Worm (Caenorhabditis elegans) whole organism, young adult: ENCODE measurements around the gene srx-87.

Experiments used
- C06A6.2 ChIP-seq: fragments of 200-800 bp; sonication (Bioruptor generic); conservative IDR thresholded peaks from 2 replicates; pipeline ENCODE4 v1.3.6; 2022; ENCODE audit warnings: missing genetic modification characterization, missing compliant biosample characterization
- D2030.7 ChIP-seq: fragments of 200-800 bp; sonication (Bioruptor generic); IDR thresholded peaks from 2 replicates; pipeline ENCODE4 v1.3.6; 2022; ENCODE audit warnings: missing genetic modification reagents, missing genetic modification characterization, missing compliant biosample characterization
- F23B12.7 ChIP-seq: sonication (generic microtip); optimal IDR thresholded peaks from 2 replicates; lab custom pipeline; 2017; ENCODE audit warnings: missing genetic modification characterization, mild to moderate bottlenecking, missing compliant biosample characterization, antibody characterized with exemption, moderate library complexity; ENCODE audit not compliant: insufficient read depth
- F39B2.1 ChIP-seq: fragments of 200-800 bp; sonication (Bioruptor generic); IDR thresholded peaks from 2 replicates; pipeline ENCODE4 v1.3.6; 2022; ENCODE audit warnings: missing genetic modification reagents, missing genetic modification characterization, missing compliant biosample characterization
- K12H6.12 ChIP-seq: fragments of 200-800 bp; sonication (Bioruptor generic); optimal IDR thresholded peaks from 2 replicates; lab custom pipeline; 2018; ENCODE audit warnings: mild to moderate bottlenecking, missing genetic modification characterization, missing compliant biosample characterization
- T07F8.4 ChIP-seq: sonication (generic microtip); optimal IDR thresholded peaks from 2 replicates; lab custom pipeline; 2016; ENCODE audit warnings: mild to moderate bottlenecking, missing genetic modification characterization, moderate library complexity, missing compliant biosample characterization
- Y56A3A.18 ChIP-seq: fragments of 200-800 bp; sonication (Bioruptor generic); IDR thresholded peaks from 2 replicates; pipeline ENCODE4 v1.3.6; 2022; ENCODE audit warnings: missing genetic modification reagents, missing genetic modification characterization, missing compliant biosample characterization
- Y95B8A.8 ChIP-seq: fragments of 200-800 bp; sonication (Bioruptor generic); IDR thresholded peaks from 2 replicates; pipeline ENCODE4 v1.3.6; 2022; ENCODE audit warnings: missing genetic modification reagents, missing genetic modification characterization, missing compliant biosample characterization
- aptf-2 ChIP-seq: fragments of 200-800 bp; sonication (Bioruptor generic); conservative IDR thresholded peaks from 2 replicates; pipeline ENCODE4 v1.3.6; 2022; ENCODE audit warnings: missing genetic modification reagents, missing genetic modification characterization, missing compliant biosample characterization
- aptf-3 ChIP-seq: fragments of 200-800 bp; sonication (Bioruptor generic); IDR thresholded peaks from 2 replicates; pipeline ENCODE4 v1.3.6; 2022; ENCODE audit warnings: missing genetic modification characterization, missing compliant biosample characterization
- attf-5 ChIP-seq: fragments of 200-800 bp; sonication (Bioruptor generic); optimal IDR thresholded peaks from 2 replicates; lab custom pipeline; 2018; ENCODE audit warnings: mild to moderate bottlenecking, missing genetic modification characterization, missing compliant biosample characterization
- bed-1 ChIP-seq: fragments of 200-800 bp; sonication (Bioruptor generic); IDR thresholded peaks from 2 replicates; pipeline ENCODE4 v1.3.6; 2022; ENCODE audit warnings: missing genetic modification reagents, missing genetic modification characterization, missing compliant biosample characterization
- bed-2 ChIP-seq: fragments of 200-800 bp; sonication (Bioruptor generic); IDR thresholded peaks from 2 replicates; pipeline ENCODE4 v1.3.6; 2022; ENCODE audit warnings: missing genetic modification reagents, missing genetic modification characterization, missing compliant biosample characterization
- ceh-100 ChIP-seq: fragments of 200-800 bp; sonication (Bioruptor generic); IDR thresholded peaks from 2 replicates; pipeline ENCODE4 v1.3.6; 2022; ENCODE audit warnings: missing genetic modification reagents, missing genetic modification characterization, missing compliant biosample characterization
- die-1 ChIP-seq: sonication (generic microtip); optimal IDR thresholded peaks from 2 replicates; lab custom pipeline; 2016; ENCODE audit warnings: missing genotype, mild to moderate bottlenecking, missing genetic modification characterization, missing compliant biosample characterization
- efl-1 ChIP-seq: fragments of 150-350 bp; optimal IDR thresholded peaks from 2 replicates; lab custom pipeline; 2014; ENCODE audit warnings: missing biosample characterization, missing genetic modification reagents, missing genetic modification characterization
- egrh-3 ChIP-seq: fragments of 200-800 bp; sonication (Bioruptor generic); IDR thresholded peaks from 2 replicates; pipeline ENCODE4 v1.3.6; 2022; ENCODE audit warnings: missing genetic modification reagents, missing genetic modification characterization, missing compliant biosample characterization
- ekl-4 ChIP-seq: fragments of 200-800 bp; sonication (Bioruptor generic); IDR thresholded peaks from 2 replicates; pipeline ENCODE4 v1.3.6; 2022; ENCODE audit warnings: missing genetic modification reagents, missing genetic modification characterization, missing compliant biosample characterization
- ets-4 ChIP-seq: fragments of 200-800 bp; sonication (Bioruptor generic); optimal IDR thresholded peaks from 2 replicates; lab custom pipeline; 2018; ENCODE audit warnings: mild to moderate bottlenecking, missing genetic modification characterization, missing compliant biosample characterization
- fkh-3 ChIP-seq: sonication (generic microtip); optimal IDR thresholded peaks from 2 replicates; lab custom pipeline; 2016; ENCODE audit warnings: mild to moderate bottlenecking, missing genetic modification characterization, missing compliant biosample characterization
- hmg-1.2 ChIP-seq: fragments of 200-800 bp; sonication (Bioruptor generic); IDR thresholded peaks from 2 replicates; pipeline ENCODE4 v1.3.6; 2022; ENCODE audit warnings: missing genetic modification reagents, missing genetic modification characterization, missing compliant biosample characterization
- hsf-1 ChIP-seq: fragments of 200-800 bp; sonication (Bioruptor generic); IDR thresholded peaks from 2 replicates; pipeline ENCODE4 v1.3.6; 2022; ENCODE audit warnings: missing genetic modification reagents, missing genetic modification characterization, missing compliant biosample characterization
- let-526 ChIP-seq: fragments of 200-800 bp; sonication (Bioruptor generic); IDR thresholded peaks from 2 replicates; pipeline ENCODE4 v1.3.6; 2022; ENCODE audit warnings: missing genetic modification reagents, missing genetic modification characterization, missing compliant biosample characterization
- lin-26 ChIP-seq: fragments of 200-800 bp; sonication (Bioruptor generic); IDR thresholded peaks from 2 replicates; pipeline ENCODE4 v1.3.6; 2022; ENCODE audit warnings: missing genetic modification reagents, missing genetic modification characterization, missing compliant biosample characterization
- lin-40 ChIP-seq: sonication (generic microtip); optimal IDR thresholded peaks from 2 replicates; lab custom pipeline; 2016; ENCODE audit warnings: missing genetic modification characterization, mild to moderate bottlenecking, missing compliant biosample characterization, missing genotype, missing genetic modification reagents
- madf-10 ChIP-seq: sonication (generic microtip); optimal IDR thresholded peaks from 2 replicates; lab custom pipeline; 2016; ENCODE audit warnings: mild to moderate bottlenecking, missing genetic modification characterization, missing compliant biosample characterization
- madf-6 ChIP-seq: fragments of 200-800 bp; sonication (Bioruptor generic); IDR thresholded peaks from 2 replicates; pipeline ENCODE4 v1.3.6; 2022; ENCODE audit warnings: missing genetic modification reagents, missing genetic modification characterization, missing compliant biosample characterization
- madf-8 ChIP-seq: fragments of 200-800 bp; sonication (Bioruptor generic); conservative IDR thresholded peaks from 2 replicates; pipeline ENCODE4 v1.3.6; 2022; ENCODE audit warnings: missing genetic modification reagents, missing genetic modification characterization, missing compliant biosample characterization
- mcd-1 ChIP-seq: fragments of 200-800 bp; sonication (Bioruptor generic); IDR thresholded peaks from 2 replicates; pipeline ENCODE4 v1.3.6; 2022; ENCODE audit warnings: missing genetic modification reagents, missing genetic modification characterization, missing compliant biosample characterization
- nfya-2 ChIP-seq: fragments of 200-800 bp; sonication (Bioruptor generic); IDR thresholded peaks from 2 replicates; pipeline ENCODE4 v1.3.6; 2022; ENCODE audit warnings: missing genetic modification reagents, missing genetic modification characterization, missing compliant biosample characterization
- nfyb-1 ChIP-seq: fragments of 200-800 bp; sonication (Bioruptor generic); IDR thresholded peaks from 2 replicates; pipeline ENCODE4 v1.3.6; 2022; ENCODE audit warnings: missing genetic modification reagents, missing genetic modification characterization, missing compliant biosample characterization
- nhr-179 ChIP-seq: sonication (generic microtip); optimal IDR thresholded peaks from 2 replicates; lab custom pipeline; 2016; ENCODE audit warnings: mild to moderate bottlenecking, missing genetic modification characterization, missing compliant biosample characterization
- nhr-27 ChIP-seq: fragments of 200-800 bp; sonication (Bioruptor generic); optimal IDR thresholded peaks from 2 replicates; lab custom pipeline; 2018; ENCODE audit warnings: mild to moderate bottlenecking, missing genetic modification characterization, moderate library complexity, missing compliant biosample characterization
- rcor-1 ChIP-seq: fragments of 200-800 bp; sonication (Bioruptor generic); IDR thresholded peaks from 2 replicates; pipeline ENCODE4 v1.3.6; 2022; ENCODE audit warnings: missing genetic modification reagents, missing genetic modification characterization, missing compliant biosample characterization
- rec-8 ChIP-seq, 2 experiments: sonication (generic microtip); optimal IDR thresholded peaks; 2 replicates each; lab custom pipeline; 2016; ENCODE audit warnings: mild to moderate bottlenecking in 2 of 2, missing genetic modification characterization in 2 of 2, missing genetic modification reagents in 2 of 2, missing genotype in 2 of 2, missing biosample characterization in 1 of 2, missing compliant biosample characterization in 1 of 2, moderate library complexity in 1 of 2
- sdz-38 ChIP-seq: sonication (generic microtip); optimal IDR thresholded peaks from 2 replicates; lab custom pipeline; 2016; ENCODE audit warnings: missing genotype, missing genetic modification characterization, missing compliant biosample characterization
- sptf-2 ChIP-seq: fragments of 200-800 bp; sonication (Bioruptor generic); optimal IDR thresholded peaks from 2 replicates; lab custom pipeline; 2018; ENCODE audit warnings: mild to moderate bottlenecking, missing genetic modification characterization, missing compliant biosample characterization
- tbx-9 ChIP-seq: sonication (generic microtip); optimal IDR thresholded peaks from 2 replicates; lab custom pipeline; 2016; ENCODE audit warnings: borderline replicate concordance, missing genetic modification characterization, inconsistent platforms, missing compliant biosample characterization
- xnd-1 ChIP-seq: sonication (generic microtip); optimal IDR thresholded peaks from 2 replicates; lab custom pipeline; 2016; ENCODE audit warnings: missing genotype, missing genetic modification reagents, missing genetic modification characterization, missing compliant biosample characterization
- zfh-2 ChIP-seq: fragments of 200-800 bp; sonication (Bioruptor generic); conservative IDR thresholded peaks from 2 replicates; pipeline ENCODE4 v1.3.6; 2022; ENCODE audit warnings: missing genetic modification reagents, missing genetic modification characterization, missing compliant biosample characterization
- ztf-25 ChIP-seq: fragments of 200-800 bp; sonication (Bioruptor generic); IDR thresholded peaks from 2 replicates; pipeline ENCODE4 v1.3.6; 2022; ENCODE audit warnings: missing genetic modification reagents, missing genetic modification characterization, missing compliant biosample characterization
- ztf-26 ChIP-seq: sonication (generic microtip); optimal IDR thresholded peaks from 2 replicates; lab custom pipeline; 2017; ENCODE audit warnings: missing genetic modification characterization, missing compliant biosample characterization
- ztf-28 ChIP-seq: fragments of 200-800 bp; sonication (Bioruptor generic); IDR thresholded peaks from 2 replicates; pipeline ENCODE4 v1.3.6; 2022; ENCODE audit warnings: missing genetic modification reagents, missing genetic modification characterization, missing compliant biosample characterization
- ztf-3 ChIP-seq: fragments of 200-800 bp; sonication (Bioruptor generic); optimal IDR thresholded peaks from 2 replicates; lab custom pipeline; 2018; ENCODE audit warnings: mild to moderate bottlenecking, missing genetic modification characterization, missing compliant biosample characterization

The srx-87 gene

DNA sequence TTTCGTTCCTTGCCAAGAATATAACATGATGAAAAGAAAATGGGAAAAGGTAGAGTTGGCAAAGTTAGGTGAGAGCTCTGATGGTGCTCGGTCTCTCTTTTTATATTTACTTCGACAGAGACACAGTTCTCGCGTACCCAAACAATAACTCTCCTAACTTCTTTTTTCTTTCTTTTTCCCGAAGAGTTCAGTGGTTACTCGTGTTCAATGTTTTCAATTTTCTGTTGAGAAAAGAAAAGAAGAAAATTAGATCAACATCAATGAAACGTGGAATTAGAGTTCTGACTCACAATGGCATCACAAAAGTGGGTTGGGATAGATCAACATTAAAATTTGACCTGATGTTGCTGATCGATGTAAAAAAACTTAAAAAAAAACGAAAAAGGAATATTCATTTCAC is 41.8 kb downstream of the srx-87 start, which contains the start of gene idpp-16:
Gene idpp-16 (minus strand): TSS at position 101 of the 400 bp plus-strand sequence.
- TF ChIP-seq mcd-1 (GFP tag; lab: Robert Waterston, UW) (no peak), C06A6.2 (GFP tag; lab: Robert Waterston, UW) (no peak), Y56A3A.18 (GFP tag; lab: Robert Waterston, UW) (no peak), fkh-3 (no peak), hmg-1.2 (GFP tag; lab: Robert Waterston, UW) (no peak), rcor-1 (no peak), efl-1 (no peak), bed-1 (GFP tag; lab: Robert Waterston, UW) (no peak)

DNA sequence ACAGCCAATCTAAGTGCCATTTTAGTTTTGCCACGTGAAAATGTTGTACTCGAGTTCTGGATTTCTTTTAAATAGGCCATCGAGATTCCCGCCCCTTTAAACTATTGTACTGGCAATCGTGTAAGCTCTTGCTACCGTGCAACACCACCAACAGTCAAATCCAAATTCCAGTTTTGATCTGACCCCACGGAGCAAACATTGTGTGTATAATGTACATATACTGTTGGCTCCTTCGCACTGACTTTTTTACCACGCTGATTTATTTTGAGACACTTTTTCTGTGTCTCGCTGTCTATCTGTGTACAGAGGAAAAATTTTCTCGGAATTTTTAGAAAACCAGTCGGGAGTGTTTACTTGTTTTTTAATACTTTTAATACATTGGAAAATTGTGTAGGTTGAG is 45.4 kb downstream of the srx-87 start, which contains the start of gene piit-1:
Gene piit-1 (minus strand): TSS at position 101 of the 400 bp plus-strand sequence.
- TF ChIP-seq attf-5 (no peak), Y56A3A.18 (GFP tag; lab: Robert Waterston, UW) (no peak), hsf-1 (GFP tag; lab: Robert Waterston, UW) (no peak), rec-8 (tag; optimal IDR thresholded peaks at IDR 0.05; lab: Kevin White, UChicago) (no peak), Y95B8A.8 (no peak), let-526 (GFP tag; lab: Robert Waterston, UW) (no peak), ceh-100 (GFP tag; lab: Robert Waterston, UW) (no peak), aptf-2 (no peak), ztf-26 (tag; lab: Kevin White, UChicago) (no peak), nfyb-1 (no peak), hmg-1.2 (GFP tag; lab: Robert Waterston, UW) (no peak)

DNA sequence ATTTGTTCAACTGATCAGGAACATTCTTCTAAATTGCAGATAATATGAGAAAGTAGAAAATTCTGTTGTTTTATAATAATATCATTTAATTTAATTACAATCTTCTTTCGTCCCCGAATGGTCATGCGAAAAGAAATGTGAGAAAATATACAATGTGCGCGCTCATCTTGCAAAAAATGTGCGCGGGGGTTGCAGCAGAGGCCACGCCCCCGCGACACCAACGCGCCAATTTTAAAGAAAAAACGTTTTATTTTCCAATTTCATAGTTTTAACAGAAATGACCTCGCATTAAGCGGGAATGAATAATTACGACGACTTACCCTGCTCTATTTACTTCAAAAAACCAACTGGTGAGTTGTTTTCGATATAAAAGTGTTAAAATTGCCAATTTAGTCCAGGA is 45.8 kb downstream of the srx-87 start, which contains the start of gene sas-5:
Gene sas-5 (plus strand): TSS at position 257 of the 400 bp plus-strand sequence.
- TF ChIP-seq ekl-4 (peak; percentile 78), ztf-3 (GFP tag; lab: Kevin White, UChicago) (no peak), lin-26 (GFP tag; lab: Robert Waterston, UW) (peak; percentile 35; the same call in 1 of the 2 replicates), nhr-27 (no peak), ztf-28 (GFP tag; lab: Robert Waterston, UW) (no peak), aptf-3 (no peak), bed-1 (GFP tag; lab: Robert Waterston, UW) (no peak), nfya-2 (no peak), nhr-179 (tag; lab: Kevin White, UChicago) (no peak), nfyb-1 (0 out of 2 replicates have a peak, but pooled peaks have one; percentile 31), hmg-1.2 (GFP tag; lab: Robert Waterston, UW) (peak; percentile 58), xnd-1 (tag; lab: Kevin White, UChicago) (peak; percentile 72), K12H6.12 (tag; lab: Kevin White, UChicago) (peak; percentile 18), madf-6 (GFP tag; lab: Robert Waterston, UW) (peak; percentile 93), sptf-2 (GFP tag; lab: Kevin White, UChicago) (no peak), ztf-26 (tag; lab: Kevin White, UChicago) (no peak), ets-4 (no peak), F39B2.1 (GFP tag; lab: Robert Waterston, UW) (no peak), lin-40 (peak; percentile 51), hsf-1 (GFP tag; lab: Robert Waterston, UW) (peak; percentile 43; the same call in 1 of the 2 replicates), madf-8 (GFP tag; lab: Robert Waterston, UW) (peak; percentile 84), ztf-25 (GFP tag; lab: Robert Waterston, UW) (0 out of 2 replicates have a peak, but pooled peaks have one; percentile 37), aptf-2 (no peak), Y95B8A.8 (0 out of 2 replicates have a peak, but pooled peaks have one; percentile 25), bed-2 (GFP tag; lab: Robert Waterston, UW) (no peak), F23B12.7 (tag; lab: Kevin White, UChicago) (peak; percentile 78), zfh-2 (GFP tag; lab: Robert Waterston, UW) (no peak), Y56A3A.18 (GFP tag; lab: Robert Waterston, UW) (peak; percentile 71; the same call in 1 of the 2 replicates), egrh-3 (peak; percentile 27; the same call in 1 of the 2 replicates), T07F8.4 (peak; percentile 18), tbx-9 (tag; lab: Kevin White, UChicago) (no peak), sdz-38 (no peak), madf-10 (tag; lab: Kevin White, UChicago) (peak; percentile 54), D2030.7 (GFP tag; lab: Robert Waterston, UW) (peak; percentile 75), die-1 (tag; lab: Kevin White, UChicago) (peak; percentile 14)
